Worm (Caenorhabditis elegans) whole organism, midembryonic: ENCODE results near the gene tni-1.

Experiments
- T22C8.4 ChIP-seq: fragments of 200-800 bp; sonication (Bioruptor generic); IDR thresholded peaks from 2 replicates; pipeline ENCODE4 v1.3.6; 2022; ENCODE audit warnings: missing genetic modification characterization, missing compliant biosample characterization
- cog-1 ChIP-seq: sonication (generic microtip); optimal IDR thresholded peaks from 2 replicates; lab custom pipeline; 2016; ENCODE audit warnings: missing genetic modification characterization, missing compliant biosample characterization
- flt-1 ChIP-seq: fragments of 200-800 bp; sonication (Bioruptor generic); IDR thresholded peaks from 2 replicates; pipeline ENCODE4 v1.3.6; 2022; ENCODE audit warnings: missing genetic modification characterization, missing compliant biosample characterization
- klf-2 ChIP-seq: fragments of 200-800 bp; sonication (Bioruptor generic); conservative IDR thresholded peaks from 2 replicates; pipeline ENCODE4 v1.3.6; 2022; ENCODE audit warnings: missing genetic modification reagents, missing genetic modification characterization, missing compliant biosample characterization
- med-1 ChIP-seq: sonication (generic microtip); optimal IDR thresholded peaks from 2 replicates; lab custom pipeline; 2017; ENCODE audit warnings: missing genetic modification characterization, mild to moderate bottlenecking, missing compliant biosample characterization, antibody characterized with exemption, missing genetic modification reagents; ENCODE audit not compliant: insufficient read depth
- ref-1 ChIP-seq: fragments of 200-800 bp; sonication (Bioruptor generic); conservative IDR thresholded peaks from 2 replicates; pipeline ENCODE4 v1.3.6; 2022; ENCODE audit warnings: missing genetic modification reagents, missing genetic modification characterization, missing compliant biosample characterization
- tab-1 ChIP-seq: fragments of 200-800 bp; sonication (Bioruptor generic); IDR thresholded peaks from 2 replicates; pipeline ENCODE4 v1.3.6; 2022; ENCODE audit warnings: missing genetic modification characterization, missing compliant biosample characterization
- ztf-23 ChIP-seq: fragments of 200-800 bp; sonication (Bioruptor generic); IDR thresholded peaks from 2 replicates; pipeline ENCODE4 v1.3.6; 2022; ENCODE audit warnings: missing genetic modification reagents, missing genetic modification characterization, missing compliant biosample characterization
- ztf-29 ChIP-seq: fragments of 200-800 bp; sonication (Bioruptor generic); IDR thresholded peaks from 2 replicates; pipeline ENCODE4 v1.3.6; 2022; ENCODE audit warnings: missing genetic modification reagents, missing genetic modification characterization, missing compliant biosample characterization

The tni-1 gene

ce11 chrX:11377370-11377769 is at the start of gene tni-1:
Gene tni-1, minus strand, starts transcription at chrX:11377470.
- TF ChIP-seq cog-1 (no peak), ztf-29 (GFP tag; lab: Robert Waterston, UW) (no peak)

ce11 chrX:11426647-11427046 is 49.4 kb upstream of the tni-1 start:
- no peak for TF ChIP-seq ztf-23 (GFP tag; lab: Robert Waterston, UW)
- no peak for TF ChIP-seq flt-1 (GFP tag; lab: Robert Waterston, UW)
- TF ChIP-seq cog-1, result no peak
- no peak for TF ChIP-seq klf-2 (GFP tag; lab: Robert Waterston, UW)

ce11 chrX:11419988-11420387 is 42.7 kb upstream of the tni-1 start, which contains the start of gene F46C3.6:
Gene F46C3.6, minus strand, starts transcription at chrX:11420074.
- TF ChIP-seq med-1 (GFP tag; lab: Kevin White, UChicago) (no peak), ztf-29 (GFP tag; lab: Robert Waterston, UW) (no peak), tab-1 (GFP tag; lab: Robert Waterston, UW) (no peak), ref-1 (no peak), flt-1 (GFP tag; lab: Robert Waterston, UW) (no peak), ztf-23 (GFP tag; lab: Robert Waterston, UW) (no peak), klf-2 (GFP tag; lab: Robert Waterston, UW) (no peak), cog-1 (no peak), T22C8.4 (no peak)

- no peak for TF ChIP-seq cog-1
- no peak for TF ChIP-seq ztf-29 (GFP tag; lab: Robert Waterston, UW)
- no peak for TF ChIP-seq ztf-23 (GFP tag; lab: Robert Waterston, UW)
- no peak for TF ChIP-seq tab-1 (GFP tag; lab: Robert Waterston, UW)
- TF ChIP-seq klf-2 (GFP tag; lab: Robert Waterston, UW), result no peak
- no peak for TF ChIP-seq T22C8.4
- TF ChIP-seq flt-1 (GFP tag; lab: Robert Waterston, UW), result no peak
- no peak for TF ChIP-seq ref-1
- TF ChIP-seq med-1 (GFP tag; lab: Kevin White, UChicago), result no peak
Measured at ce11 chrX:11418667-11419066, 41.4 kb upstream of the tni-1 start, which contains the start of gene F46C3.2. Gene F46C3.2, minus strand, starts transcription at chrX:11418767.

- TF ChIP-seq cog-1, result peak; percentile 5
- no peak for TF ChIP-seq med-1 (GFP tag; lab: Kevin White, UChicago)
- TF ChIP-seq ztf-29 (GFP tag; lab: Robert Waterston, UW), result no peak
Measured at ce11 chrX:11414837-11415550, 37.7 kb upstream of the tni-1 start, which contains the start of gene pek-1. Gene pek-1, minus strand, starts transcription at chrX:11414887.

- TF ChIP-seq tab-1 (GFP tag; lab: Robert Waterston, UW), result no peak
Measured at ce11 chrX:11411675-11412074, 34.4 kb upstream of the tni-1 start.

ce11 chrX:11409457-11409856 is 32.2 kb upstream of the tni-1 start:
- TF ChIP-seq cog-1 (no peak), ref-1 (no peak), klf-2 (GFP tag; lab: Robert Waterston, UW) (no peak), tab-1 (GFP tag; lab: Robert Waterston, UW) (no peak), ztf-23 (GFP tag; lab: Robert Waterston, UW) (no peak), ztf-29 (GFP tag; lab: Robert Waterston, UW) (no peak), med-1 (GFP tag; lab: Kevin White, UChicago) (no peak), flt-1 (GFP tag; lab: Robert Waterston, UW) (no peak), T22C8.4 (no peak)

ce11 chrX:11407682-11408335 is 30.5 kb upstream of the tni-1 start, which contains the start of gene F08B12.4:
Gene F08B12.4, minus strand, starts transcription at chrX:11407732.
- TF ChIP-seq tab-1 (GFP tag; lab: Robert Waterston, UW), result no peak
- TF ChIP-seq klf-2 (GFP tag; lab: Robert Waterston, UW), result no peak
- TF ChIP-seq flt-1 (GFP tag; lab: Robert Waterston, UW), result no peak
- TF ChIP-seq cog-1, result no peak
- no peak for TF ChIP-seq ztf-29 (GFP tag; lab: Robert Waterston, UW)
- TF ChIP-seq med-1 (GFP tag; lab: Kevin White, UChicago), result no peak
- TF ChIP-seq ref-1, result no peak
- TF ChIP-seq ztf-23 (GFP tag; lab: Robert Waterston, UW), result no peak
- no peak for TF ChIP-seq T22C8.4

- TF ChIP-seq ztf-29 (GFP tag; lab: Robert Waterston, UW) (no peak), med-1 (GFP tag; lab: Kevin White, UChicago) (no peak), cog-1 (no peak), tab-1 (GFP tag; lab: Robert Waterston, UW) (no peak), ztf-23 (GFP tag; lab: Robert Waterston, UW) (no peak), ref-1 (no peak), klf-2 (GFP tag; lab: Robert Waterston, UW) (no peak), T22C8.4 (no peak), flt-1 (GFP tag; lab: Robert Waterston, UW) (no peak)
Measured at ce11 chrX:11406784-11407183, 29.5 kb upstream of the tni-1 start.

- no peak for TF ChIP-seq klf-2 (GFP tag; lab: Robert Waterston, UW)
- TF ChIP-seq ref-1, result no peak
- TF ChIP-seq tab-1 (GFP tag; lab: Robert Waterston, UW), result no peak
- no peak for TF ChIP-seq flt-1 (GFP tag; lab: Robert Waterston, UW)
- no peak for TF ChIP-seq T22C8.4
- no peak for TF ChIP-seq med-1 (GFP tag; lab: Kevin White, UChicago)
- TF ChIP-seq ztf-23 (GFP tag; lab: Robert Waterston, UW), result no peak
- TF ChIP-seq ztf-29 (GFP tag; lab: Robert Waterston, UW), result no peak
- TF ChIP-seq cog-1, result no peak
Measured at ce11 chrX:11405908-11406307, 28.6 kb upstream of the tni-1 start, which contains the start of gene slo-2. Gene slo-2, minus strand, starts transcription at chrX:11405931.
